Fruit fly (Drosophila melanogaster) whole organism, embryonic: ENCODE measurements around the gene Obp28a.
A peak's percentile ranks its signal among the peaks of the same experiment; 100 is the strongest.

Experiments used
- Abd-B ChIP-seq: fragments of 200-800 bp; sonication (Bioruptor generic); optimal IDR thresholded peaks from 2 replicates; lab custom pipeline; 2018; ENCODE audit warnings: missing biosample characterization, mild to moderate bottlenecking, missing genetic modification characterization, moderate library complexity
- BEAF-32 ChIP-seq: fragments of 200-800 bp; sonication (Bioruptor generic); optimal IDR thresholded peaks from 3 replicates; lab custom pipeline; 2017; ENCODE audit warnings: missing biosample characterization, missing genetic modification characterization, mild to moderate bottlenecking, moderate library complexity, missing genetic modification reagents
- Bteb2 ChIP-seq: fragments of 200-800 bp; sonication (Bioruptor generic); optimal IDR thresholded peaks from 2 replicates; lab custom pipeline; 2016; ENCODE audit warnings: missing biosample characterization, missing genetic modification characterization
- CG1024 ChIP-seq: fragments of 200-800 bp; sonication (Bioruptor generic); IDR thresholded peaks from 2 replicates; pipeline ENCODE4 v1.3.6; 2022; ENCODE audit warnings: missing biosample characterization, missing genetic modification characterization
- CG10431 ChIP-seq: fragments of 200-800 bp; sonication (Bioruptor generic); optimal IDR thresholded peaks from 3 replicates; lab custom pipeline; 2018; ENCODE audit warnings: missing biosample characterization, mild to moderate bottlenecking, missing genetic modification characterization
- CG10959 ChIP-seq: fragments of 200-800 bp; sonication (Bioruptor generic); IDR thresholded peaks from 2 replicates; pipeline ENCODE4 v1.3.6; 2022; ENCODE audit warnings: missing biosample characterization, missing genetic modification characterization
- CG12071 ChIP-seq: fragments of 200-800 bp; sonication (Bioruptor generic); optimal IDR thresholded peaks from 3 replicates; lab custom pipeline; 2018; ENCODE audit warnings: missing biosample characterization, mild to moderate bottlenecking, missing genetic modification characterization
- CG14710 ChIP-seq: fragments of 200-800 bp; sonication (Bioruptor generic); optimal IDR thresholded peaks from 3 replicates; lab custom pipeline; 2019; ENCODE audit warnings: missing biosample characterization, mild to moderate bottlenecking, missing genetic modification characterization, moderate library complexity
- CG15514 ChIP-seq: fragments of 200-800 bp; sonication (Bioruptor generic); optimal IDR thresholded peaks from 3 replicates; lab custom pipeline; 2017; ENCODE audit warnings: missing biosample characterization, missing genetic modification characterization, mild to moderate bottlenecking, moderate library complexity, missing genetic modification reagents
- CG15696 ChIP-seq: fragments of 200-800 bp; sonication (Bioruptor generic); optimal IDR thresholded peaks from 2 replicates; lab custom pipeline; 2019; ENCODE audit warnings: missing biosample characterization, mild to moderate bottlenecking, missing genetic modification characterization, moderate library complexity
- CG1602 ChIP-seq: fragments of 200-800 bp; sonication (Bioruptor generic); optimal IDR thresholded peaks from 3 replicates; lab custom pipeline; 2016; ENCODE audit warnings: missing biosample characterization, missing genetic modification characterization
- CG17359 ChIP-seq: fragments of 200-800 bp; sonication (Bioruptor generic); optimal IDR thresholded peaks from 3 replicates; lab custom pipeline; 2018; ENCODE audit warnings: missing biosample characterization, mild to moderate bottlenecking, missing genetic modification characterization, moderate library complexity
- CG17568 ChIP-seq: fragments of 200-800 bp; sonication (Bioruptor generic); optimal IDR thresholded peaks from 2 replicates; lab custom pipeline; 2018; ENCODE audit warnings: missing biosample characterization, mild to moderate bottlenecking, missing genetic modification characterization, moderate library complexity
- CG17829 ChIP-seq: fragments of 200-800 bp; optimal IDR thresholded peaks from 2 replicates; lab custom pipeline; 2019; ENCODE audit warnings: missing biosample characterization, mild to moderate bottlenecking, missing genetic modification characterization, moderate library complexity
- CG2129 ChIP-seq: fragments of 200-800 bp; sonication (Bioruptor generic); IDR thresholded peaks from 2 replicates; pipeline ENCODE4 v1.3.6; 2022; ENCODE audit warnings: missing biosample characterization, missing genetic modification characterization; ENCODE audit not compliant: partially characterized antibody
- CG2202 ChIP-seq: fragments of 200-800 bp; sonication (Bioruptor generic); optimal IDR thresholded peaks from 2 replicates; lab custom pipeline; 2018; ENCODE audit warnings: missing biosample characterization, mild to moderate bottlenecking, missing genetic modification characterization
- CG2678 ChIP-seq: fragments of 200-800 bp; sonication (Bioruptor generic); optimal IDR thresholded peaks from 3 replicates; lab custom pipeline; 2019; ENCODE audit warnings: missing biosample characterization, mild to moderate bottlenecking, missing genetic modification characterization, moderate library complexity
- CG30020 ChIP-seq: fragments of 200-800 bp; optimal IDR thresholded peaks from 2 replicates; lab custom pipeline; 2019; ENCODE audit warnings: missing biosample characterization, mild to moderate bottlenecking, missing genetic modification characterization, moderate library complexity
- CG30403 ChIP-seq: fragments of 200-800 bp; sonication (Bioruptor generic); optimal IDR thresholded peaks from 3 replicates; lab custom pipeline; 2016; ENCODE audit warnings: missing biosample characterization, missing genetic modification characterization
- CG31365 ChIP-seq: fragments of 200-800 bp; sonication (Bioruptor generic); optimal IDR thresholded peaks from 2 replicates; lab custom pipeline; 2018; ENCODE audit warnings: missing biosample characterization, mild to moderate bottlenecking, missing genetic modification characterization
- CG31388 ChIP-seq: fragments of 200-800 bp; sonication (Bioruptor generic); optimal IDR thresholded peaks from 2 replicates; lab custom pipeline; 2016; ENCODE audit warnings: missing biosample characterization, missing genetic modification characterization
- CG3847 ChIP-seq: fragments of 200-800 bp; sonication (Bioruptor generic); IDR thresholded peaks from 2 replicates; pipeline ENCODE4 v1.3.6; 2022; ENCODE audit warnings: missing biosample characterization, missing genetic modification characterization
- CG3995 ChIP-seq: fragments of 200-800 bp; sonication (Bioruptor generic); optimal IDR thresholded peaks from 3 replicates; lab custom pipeline; 2016; ENCODE audit warnings: missing biosample characterization, missing genetic modification characterization
- CG7928 ChIP-seq: fragments of 200-800 bp; sonication (Bioruptor generic); optimal IDR thresholded peaks from 2 replicates; lab custom pipeline; 2017; ENCODE audit warnings: missing biosample characterization, mild to moderate bottlenecking, missing genetic modification characterization
- CG8281 ChIP-seq: fragments of 200-800 bp; sonication (Bioruptor generic); optimal IDR thresholded peaks from 2 replicates; lab custom pipeline; 2018; ENCODE audit warnings: missing biosample characterization, mild to moderate bottlenecking, missing genetic modification characterization, moderate library complexity
- CG8388 ChIP-seq: fragments of 200-800 bp; sonication (Bioruptor generic); optimal IDR thresholded peaks from 2 replicates; lab custom pipeline; 2019; ENCODE audit warnings: missing biosample characterization, mild to moderate bottlenecking, missing genetic modification characterization, moderate library complexity
- Camta ChIP-seq: fragments of 200-800 bp; sonication (Bioruptor generic); optimal IDR thresholded peaks from 2 replicates; lab custom pipeline; 2016; ENCODE audit warnings: missing biosample characterization, missing genetic modification characterization
- Deaf1 ChIP-seq: fragments of 200-800 bp; optimal IDR thresholded peaks from 3 replicates; lab custom pipeline; 2019; ENCODE audit warnings: missing biosample characterization, mild to moderate bottlenecking, missing genetic modification characterization, moderate library complexity
- Doc3 ChIP-seq: fragments of 200-800 bp; sonication (Bioruptor generic); IDR thresholded peaks from 3 replicates; pipeline ENCODE4 v1.3.6; 2022; ENCODE audit warnings: missing biosample characterization, missing genetic modification characterization; ENCODE audit not compliant: partially characterized antibody
- Fer3 ChIP-seq: fragments of 200-800 bp; sonication (Bioruptor generic); optimal IDR thresholded peaks from 2 replicates; lab custom pipeline; 2018; ENCODE audit warnings: missing biosample characterization, mild to moderate bottlenecking, missing genetic modification characterization, moderate library complexity
- GATAe ChIP-seq: fragments of 200-800 bp; sonication (Bioruptor generic); conservative IDR thresholded peaks from 2 replicates; pipeline ENCODE4 v1.3.6; 2022; ENCODE audit warnings: missing biosample characterization, missing genetic modification characterization
- Gug ChIP-seq: fragments of 200-800 bp; sonication (Bioruptor generic); IDR thresholded peaks from 4 replicates; pipeline ENCODE4 v1.3.6; 2022; ENCODE audit warnings: missing biosample characterization, missing genetic modification characterization
- Kr ChIP-seq: fragments of 200-800 bp; sonication (Bioruptor generic); optimal IDR thresholded peaks from 2 replicates; lab custom pipeline; 2017; ENCODE audit warnings: missing biosample characterization, mild to moderate bottlenecking, missing genetic modification characterization
- NC2α ChIP-seq: fragments of 200-800 bp; sonication (Bioruptor generic); optimal IDR thresholded peaks from 2 replicates; lab custom pipeline; 2016; ENCODE audit warnings: missing biosample characterization, missing genetic modification characterization
- YL-1 ChIP-seq: fragments of 200-800 bp; sonication (Bioruptor generic); optimal IDR thresholded peaks from 3 replicates; lab custom pipeline; 2017; ENCODE audit warnings: missing biosample characterization, mild to moderate bottlenecking, missing genetic modification characterization
- ase ChIP-seq: fragments of 200-800 bp; sonication (Bioruptor generic); IDR thresholded peaks from 3 replicates; pipeline ENCODE4 v1.3.6; 2022; ENCODE audit warnings: missing biosample characterization, missing genetic modification characterization
- ato ChIP-seq: fragments of 200-800 bp; sonication (Bioruptor generic); IDR thresholded peaks from 2 replicates; pipeline ENCODE4 v1.3.6; 2022; ENCODE audit warnings: missing biosample characterization, missing genetic modification characterization; ENCODE audit not compliant: partially characterized antibody
- bcd ChIP-seq: fragments of 200-800 bp; sonication (Bioruptor generic); optimal IDR thresholded peaks from 2 replicates; lab custom pipeline; 2017; ENCODE audit warnings: missing biosample characterization, mild to moderate bottlenecking, missing genetic modification characterization
- bowl ChIP-seq: fragments of 200-800 bp; sonication (Bioruptor generic); IDR thresholded peaks from 2 replicates; pipeline ENCODE4 v1.3.6; 2022; ENCODE audit warnings: missing biosample characterization, missing genetic modification characterization
- cato ChIP-seq: fragments of 200-800 bp; sonication (Bioruptor generic); optimal IDR thresholded peaks from 2 replicates; lab custom pipeline; 2016; ENCODE audit warnings: missing biosample characterization, missing genetic modification characterization, borderline replicate concordance
- chif ChIP-seq, 2 experiments: fragments of 200-800 bp; sonication (Bioruptor generic); optimal IDR thresholded peaks; 3 replicates each; lab custom pipeline; 2016; ENCODE audit warnings: missing biosample characterization in 2 of 2, missing genetic modification characterization in 2 of 2
- chinmo ChIP-seq: fragments of 200-800 bp; sonication (Bioruptor generic); IDR thresholded peaks from 4 replicates; pipeline ENCODE4 v1.3.6; 2022; ENCODE audit warnings: missing biosample characterization, missing genetic modification characterization; ENCODE audit not compliant: partially characterized antibody
- dati ChIP-seq: fragments of 200-800 bp; sonication (Bioruptor generic); IDR thresholded peaks from 2 replicates; pipeline ENCODE4 v1.3.6; 2022; ENCODE audit warnings: missing biosample characterization, missing genetic modification characterization
- kni ChIP-seq: fragments of 200-800 bp; sonication (Bioruptor generic); optimal IDR thresholded peaks from 3 replicates; lab custom pipeline; 2017; ENCODE audit warnings: mild to moderate bottlenecking, missing biosample characterization, missing genetic modification reagents, missing genetic modification characterization
- pho ChIP-seq: fragments of 200-800 bp; sonication (Bioruptor generic); optimal IDR thresholded peaks from 2 replicates; lab custom pipeline; 2016; ENCODE audit warnings: missing biosample characterization, missing genetic modification characterization
- tx ChIP-seq: fragments of 200-800 bp; sonication (Bioruptor generic); optimal IDR thresholded peaks from 2 replicates; lab custom pipeline; 2016; ENCODE audit warnings: missing biosample characterization, missing genetic modification characterization
- unpg ChIP-seq: fragments of 200-800 bp; sonication (Bioruptor generic); optimal IDR thresholded peaks from 3 replicates; lab custom pipeline; 2018; ENCODE audit warnings: missing biosample characterization, mild to moderate bottlenecking, missing genetic modification characterization, moderate library complexity
- vvl ChIP-seq: fragments of 200-800 bp; sonication (Bioruptor generic); IDR thresholded peaks from 2 replicates; pipeline ENCODE4 v1.3.6; 2022; ENCODE audit warnings: missing biosample characterization, missing genetic modification characterization
- yki ChIP-seq: fragments of >200 bp; optimal IDR thresholded peaks from 3 replicates; lab custom pipeline; 2018
- z ChIP-seq: fragments of 200-800 bp; sonication (Bioruptor generic); IDR thresholded peaks from 3 replicates; pipeline ENCODE4 v1.3.6; 2022; ENCODE audit warnings: missing biosample characterization, missing genetic modification characterization

Obp28a gene

dm6 chr2L:7534917-7535316, 37.8 kb upstream of the Obp28a start (continued):
- TF ChIP-seq chinmo: peak; percentile 71; the same call in 3 of the 4 replicates
- peak; percentile 77 for TF ChIP-seq unpg
- peak; percentile 76 for TF ChIP-seq CG3847 (GFP tag; lab: Robert Waterston, UW)
- TF ChIP-seq vvl (GFP tag; lab: Robert Waterston, UW): peak; percentile 91
- peak; percentile 61 for TF ChIP-seq CG2678
- peak; percentile 84 for TF ChIP-seq CG15696 (tag; lab: Kevin White, UChicago)
- TF ChIP-seq CG2202 (tag; lab: Kevin White, UChicago): peak; percentile 68
- TF ChIP-seq bowl (GFP tag; lab: Robert Waterston, UW): no peak
- TF ChIP-seq YL-1: no peak
- peak; percentile 27 for TF ChIP-seq Bteb2 (GFP tag; lab: Kevin White, UChicago)
- TF ChIP-seq yki: no peak
- no peak for TF ChIP-seq Abd-B (GFP tag; lab: Kevin White, UChicago)
- no peak for TF ChIP-seq GATAe (GFP tag; lab: Robert Waterston, UW)
- peak; percentile 17 for TF ChIP-seq CG7928
- TF ChIP-seq ato (GFP tag; lab: Robert Waterston, UW): peak; percentile 19; the same call in 1 of the 2 replicates
- TF ChIP-seq CG12071 (GFP tag; lab: Kevin White, UChicago): peak; percentile 72
- peak; percentile 88 for TF ChIP-seq CG17829 (tag; lab: Kevin White, UChicago)
- no peak for TF ChIP-seq CG30020 (tag; lab: Kevin White, UChicago)
- TF ChIP-seq CG8281 (tag; lab: Kevin White, UChicago): peak; percentile 1
- peak; percentile 85; the same call in 2 of the 3 replicates for TF ChIP-seq ase (GFP tag; lab: Robert Waterston, UW)
- peak; percentile 81 for TF ChIP-seq bcd
- TF ChIP-seq CG1602 (GFP tag; lab: Kevin White, UChicago): peak; percentile 82
- peak; percentile 74 for TF ChIP-seq dati (GFP tag; lab: Robert Waterston, UW)
- TF ChIP-seq CG1024 (GFP tag; lab: Robert Waterston, UW): peak; percentile 85
- no peak for TF ChIP-seq kni (GFP tag; lab: Kevin White, UChicago)
- TF ChIP-seq CG17359 (tag; lab: Kevin White, UChicago): peak; percentile 89
- peak; percentile 62 for TF ChIP-seq NC2α (GFP tag; lab: Kevin White, UChicago)
- TF ChIP-seq CG10959 (GFP tag; lab: Robert Waterston, UW): peak; percentile 80
- TF ChIP-seq CG17568 (GFP tag; lab: Kevin White, UChicago): peak; percentile 60
- no peak for TF ChIP-seq CG3995
- TF ChIP-seq pho (GFP tag; lab: Kevin White, UChicago): peak; percentile 46
- TF ChIP-seq Gug (GFP tag; lab: Robert Waterston, UW): peak; percentile 79
- TF ChIP-seq Fer3 (tag; lab: Kevin White, UChicago): peak; percentile 82
- peak; percentile 78 for TF ChIP-seq CG31365 (tag; lab: Kevin White, UChicago)
- peak; percentile 56 for TF ChIP-seq CG14710 (tag; lab: Kevin White, UChicago)
- peak; percentile 46 for TF ChIP-seq tx (GFP tag; lab: Kevin White, UChicago)
- TF ChIP-seq Doc3 (GFP tag; lab: Robert Waterston, UW): no peak
- TF ChIP-seq CG15514 (GFP tag; lab: Kevin White, UChicago): peak; percentile 68
- peak; percentile 43; the same call in 1 of the 3 replicates for TF ChIP-seq z (GFP tag; lab: Robert Waterston, UW)
- peak; percentile 25 for TF ChIP-seq CG10431 (GFP tag; lab: Kevin White, UChicago)
- peak; percentile 73 for TF ChIP-seq Camta (GFP tag; lab: Kevin White, UChicago)
- no peak for TF ChIP-seq CG2129 (GFP tag; lab: Robert Waterston, UW)
- TF ChIP-seq BEAF-32 (GFP tag; lab: Kevin White, UChicago): peak; percentile 2
- peak; percentile 79 for TF ChIP-seq CG31388
- peak; percentile 60 for TF ChIP-seq CG8388
- TF ChIP-seq CG30403: peak; percentile 84
- TF ChIP-seq chif (GFP tag; optimal IDR thresholded peaks at IDR 0.05; lab: Kevin White, UChicago): peak; percentile 42 to 93
- TF ChIP-seq cato (GFP tag; lab: Kevin White, UChicago): peak; percentile 57
- TF ChIP-seq Kr: no peak
- peak; percentile 24 for TF ChIP-seq Deaf1
